Worm (Caenorhabditis elegans) whole organism, mixed stage, embryonic: Measurements from ENCODE around the gene rde-11.

ENCODE experiments used
- M03D4.4 ChIP-seq: sonication (generic microtip); optimal IDR thresholded peaks from 2 replicates; lab custom pipeline; 2017; ENCODE audit warnings: mild to moderate bottlenecking, missing genetic modification characterization, missing compliant biosample characterization
- bed-3 ChIP-seq: fragments of 200-800 bp; sonication (Bioruptor generic); optimal IDR thresholded peaks from 3 replicates; lab custom pipeline; 2018; ENCODE audit warnings: mild to moderate bottlenecking, missing genetic modification characterization, moderate library complexity, missing compliant biosample characterization
- blmp-1 ChIP-seq: fragments of 150-350 bp; optimal IDR thresholded peaks from 2 replicates; lab custom pipeline; 2014; ENCODE audit warnings: missing biosample characterization, missing genetic modification characterization
- ceh-43 ChIP-seq: fragments of 200-800 bp; sonication (Bioruptor generic); optimal IDR thresholded peaks from 2 replicates; lab custom pipeline; 2018; ENCODE audit warnings: mild to moderate bottlenecking, missing genetic modification characterization, moderate library complexity, missing compliant biosample characterization
- ceh-83 ChIP-seq: fragments of 200-800 bp; sonication (Bioruptor generic); optimal IDR thresholded peaks from 2 replicates; lab custom pipeline; 2018; ENCODE audit warnings: mild to moderate bottlenecking, missing genetic modification characterization, missing compliant biosample characterization
- ces-1 ChIP-seq: fragments of 150-350 bp; optimal IDR thresholded peaks from 2 replicates; lab custom pipeline; 2014; ENCODE audit warnings: missing biosample characterization, missing genetic modification reagents, missing genetic modification characterization
- cnd-1 ChIP-seq: fragments of 200-800 bp; sonication (Bioruptor generic); optimal IDR thresholded peaks from 2 replicates; lab custom pipeline; 2018; ENCODE audit warnings: mild to moderate bottlenecking, missing genetic modification characterization, missing compliant biosample characterization
- elt-1 ChIP-seq: sonication (generic microtip); optimal IDR thresholded peaks from 2 replicates; lab custom pipeline; 2017; ENCODE audit warnings: missing genetic modification characterization, mild to moderate bottlenecking, missing compliant biosample characterization, antibody characterized with exemption, moderate library complexity, borderline replicate concordance; ENCODE audit not compliant: insufficient read depth
- elt-3 ChIP-seq: fragments of 150-350 bp; optimal IDR thresholded peaks from 2 replicates; lab custom pipeline; 2014; ENCODE audit warnings: missing biosample characterization, missing genetic modification characterization
- flh-1 ChIP-seq: fragments of 200-800 bp; sonication (Bioruptor generic); optimal IDR thresholded peaks from 2 replicates; lab custom pipeline; 2018; ENCODE audit warnings: mild to moderate bottlenecking, missing genetic modification characterization, moderate library complexity, missing compliant biosample characterization
- hlh-1 ChIP-seq: fragments of 150-350 bp; optimal IDR thresholded peaks from 2 replicates; lab custom pipeline; 2014; ENCODE audit warnings: missing biosample characterization, missing genetic modification reagents, missing genetic modification characterization
- lin-13 ChIP-seq: fragments of 150-350 bp; optimal IDR thresholded peaks from 2 replicates; lab custom pipeline; 2014; ENCODE audit warnings: missing biosample characterization, missing genetic modification characterization
- lin-32 ChIP-seq: fragments of 200-800 bp; sonication (Bioruptor generic); optimal IDR thresholded peaks from 2 replicates; lab custom pipeline; 2018; ENCODE audit warnings: mild to moderate bottlenecking, missing genetic modification characterization, missing compliant biosample characterization
- lsy-2 ChIP-seq: fragments of 150-350 bp; optimal IDR thresholded peaks from 2 replicates; lab custom pipeline; 2014; ENCODE audit warnings: missing biosample characterization, missing genetic modification characterization
- mab-5 ChIP-seq: fragments of 150-350 bp; optimal IDR thresholded peaks from 2 replicates; lab custom pipeline; 2014; ENCODE audit warnings: missing biosample characterization, missing genetic modification characterization
- mep-1 ChIP-seq: fragments of 150-350 bp; optimal IDR thresholded peaks from 2 replicates; lab custom pipeline; 2017; ENCODE audit warnings: missing biosample characterization, missing genetic modification reagents, missing genetic modification characterization, inconsistent platforms
- mls-2 ChIP-seq: sonication (generic microtip); optimal IDR thresholded peaks from 2 replicates; lab custom pipeline; 2016; ENCODE audit warnings: mild to moderate bottlenecking, missing genetic modification characterization, moderate library complexity, missing compliant biosample characterization
- nhr-12 ChIP-seq: fragments of 150-350 bp; optimal IDR thresholded peaks from 2 replicates; lab custom pipeline; 2014; ENCODE audit warnings: missing biosample characterization, missing genetic modification characterization
- nhr-2 ChIP-seq: fragments of 150-350 bp; optimal IDR thresholded peaks from 2 replicates; lab custom pipeline; 2014; ENCODE audit warnings: missing biosample characterization, missing genetic modification characterization
- nhr-237 ChIP-seq: fragments of 150-350 bp; optimal IDR thresholded peaks from 2 replicates; lab custom pipeline; 2014; ENCODE audit warnings: missing biosample characterization, missing genetic modification characterization
- nhr-28 ChIP-seq: fragments of 150-350 bp; optimal IDR thresholded peaks from 2 replicates; lab custom pipeline; 2014; ENCODE audit warnings: missing biosample characterization, missing genetic modification characterization
- nhr-76 ChIP-seq: sonication (generic microtip); optimal IDR thresholded peaks from 2 replicates; lab custom pipeline; 2017; ENCODE audit warnings: missing biosample characterization, missing genetic modification characterization
- pha-4 ChIP-seq: fragments of 150-350 bp; optimal IDR thresholded peaks from 2 replicates; lab custom pipeline; 2018; ENCODE audit warnings: missing biosample characterization, missing genetic modification reagents, missing genetic modification characterization
- sem-2 ChIP-seq: fragments of 200-800 bp; sonication (Bioruptor generic); optimal IDR thresholded peaks from 2 replicates; lab custom pipeline; 2018; ENCODE audit warnings: mild to moderate bottlenecking, missing genetic modification characterization, missing compliant biosample characterization
- snpc-4 ChIP-seq: fragments of 150-350 bp; optimal IDR thresholded peaks from 2 replicates; lab custom pipeline; 2014; ENCODE audit warnings: missing biosample characterization, missing genetic modification characterization
- tbx-8 ChIP-seq: fragments of 200-800 bp; sonication (Bioruptor generic); optimal IDR thresholded peaks from 2 replicates; lab custom pipeline; 2018; ENCODE audit warnings: mild to moderate bottlenecking, missing genetic modification characterization, moderate library complexity, missing compliant biosample characterization
- unc-120 ChIP-seq: sonication (generic microtip); optimal IDR thresholded peaks from 2 replicates; lab custom pipeline; 2017; ENCODE audit warnings: missing genetic modification characterization, missing compliant biosample characterization; ENCODE audit not compliant: poor library complexity, severe bottlenecking
- unc-39 ChIP-seq: fragments of 150-350 bp; optimal IDR thresholded peaks from 2 replicates; lab custom pipeline; 2014; ENCODE audit warnings: missing biosample characterization, missing genetic modification characterization
- unc-62 ChIP-seq: fragments of 150-350 bp; optimal IDR thresholded peaks from 2 replicates; lab custom pipeline; 2014; ENCODE audit warnings: missing biosample characterization, missing genetic modification reagents, missing genetic modification characterization
- zip-8 ChIP-seq: fragments of 150-350 bp; optimal IDR thresholded peaks from 2 replicates; lab custom pipeline; 2014; ENCODE audit warnings: missing biosample characterization, missing genetic modification characterization
- ztf-11 ChIP-seq: fragments of 150-350 bp; optimal IDR thresholded peaks from 2 replicates; lab custom pipeline; 2014; ENCODE audit warnings: missing biosample characterization, missing genetic modification characterization

The rde-11 gene

DNA sequence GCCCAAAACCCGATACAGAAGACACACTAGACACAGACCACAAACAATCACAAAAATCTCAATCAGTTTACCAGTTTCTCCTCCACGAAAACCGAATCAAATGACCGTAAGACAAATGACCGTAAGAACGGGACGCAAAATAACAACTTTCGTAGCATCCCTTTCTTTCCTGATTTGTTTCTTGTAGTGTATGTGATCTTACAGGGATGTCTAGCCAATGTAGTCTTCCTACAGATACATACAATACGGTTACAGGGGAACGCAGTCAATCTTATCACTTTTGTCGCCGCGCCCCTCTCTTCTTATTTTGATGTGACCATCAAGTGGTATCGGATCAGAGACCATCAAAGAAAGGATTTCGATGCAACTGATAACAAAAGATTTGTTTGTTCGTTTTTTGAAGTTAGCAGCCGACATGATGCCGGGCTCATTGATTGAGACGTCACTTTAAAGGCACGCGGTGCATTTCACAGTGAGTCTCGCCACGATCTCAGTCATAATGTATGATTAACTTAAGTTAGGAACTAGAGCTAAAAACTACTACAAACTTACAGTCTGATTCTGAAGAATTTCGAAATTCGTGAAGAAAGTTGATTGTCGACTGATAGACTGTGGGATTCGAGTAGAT, 29.3 kb upstream of the rde-11 start:
- TF ChIP-seq zip-8 (tag; lab: Kevin White, UChicago) = no peak
- TF ChIP-seq bed-3 (GFP tag; lab: Kevin White, UChicago) = no peak
- TF ChIP-seq tbx-8 (GFP tag; lab: Kevin White, UChicago) = no peak
- no peak for TF ChIP-seq lin-32
- TF ChIP-seq nhr-2 (tag; lab: Kevin White, UChicago) = no peak
- TF ChIP-seq mep-1 (tag; lab: Kevin White, UChicago) = no peak
- no peak for TF ChIP-seq unc-120 (tag; lab: Kevin White, UChicago)
- no peak for TF ChIP-seq ces-1 (GFP tag; lab: Kevin White, UChicago)
- TF ChIP-seq sem-2 (GFP tag; lab: Kevin White, UChicago) = no peak
- TF ChIP-seq cnd-1 (tag; lab: Kevin White, UChicago) = no peak
- no peak for TF ChIP-seq hlh-1 (tag; lab: Kevin White, UChicago)
- TF ChIP-seq mls-2 (tag; lab: Kevin White, UChicago) = no peak
- no peak for TF ChIP-seq ztf-11 (tag; lab: Kevin White, UChicago)
- TF ChIP-seq ceh-43 = no peak
- TF ChIP-seq nhr-12 = no peak

DNA sequence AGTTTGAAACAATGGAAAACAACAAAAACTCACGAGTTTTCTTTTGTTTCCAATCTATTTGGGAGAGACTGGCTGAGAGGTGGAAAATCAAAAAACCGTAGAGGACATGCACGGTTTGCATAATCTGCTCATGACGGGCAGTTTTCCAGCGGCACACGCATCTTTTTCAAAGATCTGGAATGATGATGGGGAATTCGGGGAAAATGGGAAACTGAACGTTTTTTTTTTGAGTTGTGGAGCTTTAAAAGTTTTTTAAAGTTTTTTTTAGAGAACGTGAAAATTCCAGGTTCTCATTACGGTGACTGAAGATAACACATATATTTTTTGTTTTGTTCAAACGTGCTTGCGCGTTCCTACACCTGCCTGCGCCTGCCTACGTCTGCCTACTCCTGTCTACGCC, 28.4 kb upstream of the rde-11 start, which contains the start of gene C39E9.7:
Gene C39E9.7, minus strand, starts transcription at position 101 of the 400 bp plus-strand sequence.
- TF ChIP-seq zip-8 (tag; lab: Kevin White, UChicago) (no peak), bed-3 (GFP tag; lab: Kevin White, UChicago) (no peak), blmp-1 (tag; lab: Kevin White, UChicago) (no peak), ztf-11 (tag; lab: Kevin White, UChicago) (no peak), ceh-43 (no peak), M03D4.4 (tag; lab: Kevin White, UChicago) (no peak)

DNA sequence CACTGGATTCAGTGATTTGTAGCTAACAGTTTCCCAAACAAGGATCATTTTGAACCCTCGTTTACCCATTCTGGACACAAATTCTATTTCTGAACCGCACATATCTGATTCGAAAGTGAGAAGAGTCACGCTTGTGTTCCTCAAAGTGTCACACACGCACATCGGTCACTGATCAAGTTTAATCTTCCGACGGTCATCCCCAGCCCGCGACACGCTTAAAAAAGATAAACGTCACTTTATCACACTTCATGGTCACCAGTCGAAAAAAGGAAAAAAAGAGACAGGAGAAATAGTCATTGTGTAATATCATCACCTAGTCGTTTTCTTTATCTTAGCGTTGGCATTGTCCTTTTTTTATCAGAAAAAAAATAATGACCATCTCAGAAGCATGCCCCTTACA, 27.3 kb upstream of the rde-11 start:
- no peak for TF ChIP-seq ztf-11 (tag; lab: Kevin White, UChicago)
- no peak for TF ChIP-seq nhr-28 (tag; lab: Kevin White, UChicago)
- no peak for TF ChIP-seq lin-32
- TF ChIP-seq elt-1 = no peak
- no peak for TF ChIP-seq ceh-43
- TF ChIP-seq flh-1 = no peak
- TF ChIP-seq sem-2 (GFP tag; lab: Kevin White, UChicago) = no peak
- TF ChIP-seq bed-3 (GFP tag; lab: Kevin White, UChicago) = no peak
- TF ChIP-seq mls-2 (tag; lab: Kevin White, UChicago) = no peak
- no peak for TF ChIP-seq ces-1 (GFP tag; lab: Kevin White, UChicago)
- TF ChIP-seq nhr-76 (tag; lab: Kevin White, UChicago) = no peak
- no peak for TF ChIP-seq elt-3
- TF ChIP-seq snpc-4 (tag; lab: Kevin White, UChicago) = no peak
- no peak for TF ChIP-seq mep-1 (tag; lab: Kevin White, UChicago)
- no peak for TF ChIP-seq lin-13 (tag; lab: Kevin White, UChicago)
- TF ChIP-seq lsy-2 (tag; lab: Kevin White, UChicago) = no peak
- no peak for TF ChIP-seq unc-120 (tag; lab: Kevin White, UChicago)
- TF ChIP-seq nhr-237 (tag; lab: Kevin White, UChicago) = no peak
- TF ChIP-seq pha-4 (tag; lab: Kevin White, UChicago) = no peak

DNA sequence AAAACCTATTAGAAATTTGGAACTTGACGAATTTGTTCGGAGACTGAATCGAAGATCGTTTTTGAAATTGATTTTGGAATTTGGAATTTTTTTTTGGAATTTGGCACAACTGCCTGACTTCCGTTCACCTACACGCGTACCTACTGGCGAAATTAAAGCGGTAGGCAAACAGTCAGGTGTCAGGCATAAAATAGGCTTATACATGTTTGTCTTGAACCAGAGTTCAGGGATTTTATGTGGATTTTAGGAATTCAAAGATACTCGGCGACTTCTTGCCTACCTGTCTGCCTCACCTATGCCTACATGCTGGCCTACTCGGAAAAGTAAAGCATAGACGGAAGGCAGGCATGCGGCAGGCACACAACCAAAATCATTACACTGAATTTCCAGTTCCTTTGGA, 26.7 kb upstream of the rde-11 start:
- TF ChIP-seq cnd-1 (tag; lab: Kevin White, UChicago) (no peak), ces-1 (GFP tag; lab: Kevin White, UChicago) (no peak), lin-13 (tag; lab: Kevin White, UChicago) (no peak), tbx-8 (GFP tag; lab: Kevin White, UChicago) (no peak), nhr-12 (no peak), unc-39 (tag; lab: Kevin White, UChicago) (no peak), unc-62 (GFP tag; lab: Kevin White, UChicago) (no peak), nhr-76 (tag; lab: Kevin White, UChicago) (no peak), ceh-83 (GFP tag; lab: Kevin White, UChicago) (no peak), sem-2 (GFP tag; lab: Kevin White, UChicago) (no peak), mab-5 (no peak), mep-1 (tag; lab: Kevin White, UChicago) (no peak)
